Worm (Caenorhabditis elegans) whole organism, L3 larva: ENCODE measurements around the gene T04C9.1.

Experiments used
- elt-3 ChIP-seq, 3 experiments: fragments of 150-350 bp in 1 of 3; sonication (generic microtip) in 2 of 3; optimal IDR thresholded peaks; 2 replicates in 2 of 3; 4 replicates in 1 of 3; lab custom pipeline; 2014 to 2017; ENCODE audit warnings: missing biosample characterization in 3 of 3, missing genetic modification characterization in 3 of 3
- jun-1 ChIP-seq: fragments of 150-350 bp; optimal IDR thresholded peaks from 2 replicates; lab custom pipeline; 2014; ENCODE audit warnings: missing biosample characterization, missing genetic modification reagents, missing genetic modification characterization
- lin-15B ChIP-seq: fragments of 150-350 bp; optimal IDR thresholded peaks from 2 replicates; lab custom pipeline; 2014; ENCODE audit warnings: missing biosample characterization, missing genetic modification characterization
- nfya-1 ChIP-seq: sonication (generic microtip); optimal IDR thresholded peaks from 2 replicates; lab custom pipeline; 2017; ENCODE audit warnings: missing genetic modification characterization, mild to moderate bottlenecking, missing compliant biosample characterization, antibody characterized with exemption, moderate library complexity; ENCODE audit not compliant: insufficient read depth
- nhr-43 ChIP-seq: sonication (generic microtip); optimal IDR thresholded peaks from 2 replicates; lab custom pipeline; 2016; ENCODE audit warnings: mild to moderate bottlenecking, missing genetic modification characterization, missing compliant biosample characterization; ENCODE audit not compliant: poor library complexity, severe bottlenecking
- nhr-76 ChIP-seq: fragments of 150-350 bp; sonication (generic microtip); optimal IDR thresholded peaks from 5 replicates; lab custom pipeline; 2014; ENCODE audit warnings: missing biosample characterization, missing genetic modification characterization
- unc-62 ChIP-seq: fragments of 150-350 bp; sonication (generic microtip); optimal IDR thresholded peaks from 4 replicates; lab custom pipeline; 2014; ENCODE audit warnings: missing biosample characterization, missing genetic modification reagents, missing genetic modification characterization
- ztf-11 ChIP-seq: fragments of 150-350 bp; optimal IDR thresholded peaks from 2 replicates; lab custom pipeline; 2014; ENCODE audit warnings: missing biosample characterization, missing genetic modification characterization

DNA sequence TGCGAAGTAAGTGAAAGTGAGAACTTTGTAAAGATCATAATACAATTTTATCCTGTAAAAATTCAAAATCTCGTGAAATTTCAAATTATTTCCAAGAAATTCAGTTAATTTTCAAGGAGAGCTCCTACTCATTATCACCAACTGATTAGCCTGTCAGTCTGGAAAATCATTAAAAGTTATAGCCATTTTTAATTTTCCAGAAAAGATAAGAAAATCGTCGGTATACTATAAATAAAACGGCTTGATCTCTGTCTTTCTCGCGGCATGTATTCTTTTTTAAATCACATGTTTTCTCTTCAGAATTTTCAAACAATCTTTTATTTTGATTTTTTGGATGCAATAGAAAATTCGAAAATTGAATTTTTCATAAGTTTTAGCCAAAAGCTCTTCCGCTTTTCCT lies 44.0 kb upstream of the T04C9.1 start:
- TF ChIP-seq nhr-43 (tag; lab: Kevin White, UChicago), result no peak
- TF ChIP-seq jun-1 (tag; lab: Kevin White, UChicago), result no peak
- TF ChIP-seq nhr-76 (tag; lab: Kevin White, UChicago), result no peak
- no peak for TF ChIP-seq elt-3 (tag; optimal IDR thresholded peaks at IDR 0.05; lab: Kevin White, UChicago)
- TF ChIP-seq nfya-1 (tag; lab: Kevin White, UChicago), result no peak
- no peak for TF ChIP-seq ztf-11
- TF ChIP-seq lin-15B, result no peak
- TF ChIP-seq unc-62 (GFP tag; lab: Kevin White, UChicago), result no peak
